Fruit fly (Drosophila melanogaster) whole organism, embryonic: Measurements from ENCODE around the gene CG33641.

Experiments
- Atf3 ChIP-seq: fragments of 200-800 bp; sonication (Bioruptor generic); optimal IDR thresholded peaks from 3 replicates; lab custom pipeline; 2016; ENCODE audit warnings: missing biosample characterization, missing genetic modification characterization
- CG11085 ChIP-seq: fragments of 200-800 bp; sonication (Bioruptor generic); IDR thresholded peaks from 2 replicates; pipeline ENCODE4 v1.3.6; 2022; ENCODE audit warnings: missing biosample characterization, missing genetic modification characterization
- CG11093 ChIP-seq: fragments of 200-800 bp; sonication (Bioruptor generic); IDR thresholded peaks from 3 replicates; pipeline ENCODE4 v1.3.6; 2022; ENCODE audit warnings: missing biosample characterization, missing genetic modification characterization
- CG13894 ChIP-seq: fragments of 200-800 bp; sonication (Bioruptor generic); optimal IDR thresholded peaks from 3 replicates; lab custom pipeline; 2018; ENCODE audit warnings: missing biosample characterization, mild to moderate bottlenecking, missing genetic modification characterization, moderate library complexity
- CG18262 ChIP-seq: fragments of 200-800 bp; optimal IDR thresholded peaks from 3 replicates; lab custom pipeline; 2019; ENCODE audit warnings: missing biosample characterization, mild to moderate bottlenecking, missing genetic modification characterization, moderate library complexity
- CG3163 ChIP-seq: fragments of 200-800 bp; sonication (Bioruptor generic); optimal IDR thresholded peaks from 3 replicates; lab custom pipeline; 2016; ENCODE audit warnings: missing biosample characterization, missing genetic modification characterization
- CG33557 ChIP-seq: fragments of 200-800 bp; sonication (Bioruptor generic); optimal IDR thresholded peaks from 2 replicates; lab custom pipeline; 2019; ENCODE audit warnings: missing biosample characterization, mild to moderate bottlenecking, missing genetic modification characterization, moderate library complexity
- CG3407 ChIP-seq: fragments of 200-800 bp; sonication (Bioruptor generic); optimal IDR thresholded peaks from 2 replicates; lab custom pipeline; 2018; ENCODE audit warnings: missing biosample characterization, mild to moderate bottlenecking, missing genetic modification characterization
- CG34422 ChIP-seq: fragments of 200-800 bp; sonication (Bioruptor generic); IDR thresholded peaks from 3 replicates; pipeline ENCODE4 v1.3.6; 2022; ENCODE audit warnings: missing biosample characterization, missing genetic modification characterization
- CG4707 ChIP-seq: fragments of 200-800 bp; sonication (Bioruptor generic); optimal IDR thresholded peaks from 2 replicates; lab custom pipeline; 2018; ENCODE audit warnings: missing biosample characterization, mild to moderate bottlenecking, missing genetic modification characterization, moderate library complexity
- CG6272 ChIP-seq: fragments of 200-800 bp; sonication (Bioruptor generic); IDR thresholded peaks from 2 replicates; pipeline ENCODE4 v1.3.6; 2022; ENCODE audit warnings: missing biosample characterization, missing genetic modification characterization
- D19A ChIP-seq: fragments of 200-800 bp; optimal IDR thresholded peaks from 3 replicates; lab custom pipeline; 2019; ENCODE audit warnings: missing biosample characterization, mild to moderate bottlenecking, missing genetic modification characterization, moderate library complexity
- Ets65A ChIP-seq: fragments of 200-800 bp; sonication (Bioruptor generic); peaks from one replicate; lab custom pipeline; 2016; ENCODE audit warnings: missing biosample characterization, missing genetic modification characterization
- Gug ChIP-seq: fragments of 200-800 bp; sonication (Bioruptor generic); IDR thresholded peaks from 4 replicates; pipeline ENCODE4 v1.3.6; 2022; ENCODE audit warnings: missing biosample characterization, missing genetic modification characterization
- HLH4C ChIP-seq: fragments of 200-800 bp; sonication (Bioruptor generic); IDR thresholded peaks from 3 replicates; pipeline ENCODE4 v1.3.6; 2022; ENCODE audit warnings: missing biosample characterization, missing genetic modification characterization; ENCODE audit not compliant: partially characterized antibody
- Hand ChIP-seq: fragments of 200-800 bp; sonication (Bioruptor generic); optimal IDR thresholded peaks from 2 replicates; lab custom pipeline; 2017; ENCODE audit warnings: mild to moderate bottlenecking, missing biosample characterization, missing genetic modification reagents, missing genetic modification characterization
- Med ChIP-seq: fragments of 200-800 bp; sonication (Bioruptor generic); peaks from one replicate; lab custom pipeline; 2016; ENCODE audit warnings: missing biosample characterization, missing genetic modification characterization, mild to moderate bottlenecking, inconsistent platforms, moderate library complexity
- Nf-YB ChIP-seq: fragments of 200-800 bp; sonication (Bioruptor generic); optimal IDR thresholded peaks from 3 replicates; lab custom pipeline; 2019; ENCODE audit warnings: missing biosample characterization, mild to moderate bottlenecking, missing genetic modification characterization, moderate library complexity
- Nf-YC ChIP-seq: fragments of 200-800 bp; optimal IDR thresholded peaks from 3 replicates; lab custom pipeline; 2019; ENCODE audit warnings: missing biosample characterization, mild to moderate bottlenecking, missing genetic modification characterization, moderate library complexity
- Usf ChIP-seq: fragments of 200-800 bp; sonication (Bioruptor generic); optimal IDR thresholded peaks from 2 replicates; lab custom pipeline; 2017; ENCODE audit warnings: missing genotype, missing biosample characterization, missing genetic modification characterization
- caup ChIP-seq: fragments of 200-800 bp; sonication (Bioruptor generic); optimal IDR thresholded peaks from 3 replicates; lab custom pipeline; 2017; ENCODE audit warnings: missing biosample characterization, mild to moderate bottlenecking, missing genetic modification characterization, moderate library complexity; ENCODE audit not compliant: severe bottlenecking
- chinmo ChIP-seq: fragments of 200-800 bp; sonication (Bioruptor generic); IDR thresholded peaks from 4 replicates; pipeline ENCODE4 v1.3.6; 2022; ENCODE audit warnings: missing biosample characterization, missing genetic modification characterization; ENCODE audit not compliant: partially characterized antibody
- ci ChIP-seq: fragments of 200-800 bp; sonication (Bioruptor generic); IDR thresholded peaks from 3 replicates; pipeline ENCODE4 v1.3.6; 2022; ENCODE audit warnings: missing biosample characterization, missing genetic modification characterization
- crol ChIP-seq: fragments of 200-800 bp; sonication (Bioruptor generic); IDR thresholded peaks from 2 replicates; pipeline ENCODE4 v1.3.6; 2022; ENCODE audit warnings: missing biosample characterization, missing genetic modification characterization
- cwo ChIP-seq: fragments of 200-800 bp; sonication (Bioruptor generic); optimal IDR thresholded peaks from 3 replicates; lab custom pipeline; 2017; ENCODE audit warnings: missing biosample characterization, missing genetic modification characterization, mild to moderate bottlenecking, moderate library complexity, missing genetic modification reagents
- dpn ChIP-seq, 2 experiments: fragments of 200-800 bp; sonication (Bioruptor generic); optimal IDR thresholded peaks; 3 replicates each; lab custom pipeline; 2016; ENCODE audit warnings: missing biosample characterization in 2 of 2, missing genetic modification characterization in 2 of 2
- eve ChIP-seq, 2 experiments: fragments of >200 bp; optimal IDR thresholded peaks; 2 replicates each; lab custom pipeline; 2017; ENCODE audit warnings: missing biosample characterization in 2 of 2, missing genetic modification characterization in 2 of 2
- exex ChIP-seq: fragments of 200-800 bp; sonication (Bioruptor generic); optimal IDR thresholded peaks from 4 replicates; lab custom pipeline; 2018; ENCODE audit warnings: missing biosample characterization, mild to moderate bottlenecking, missing genetic modification characterization, moderate library complexity
- grn ChIP-seq: fragments of 200-800 bp; sonication (Bioruptor generic); optimal IDR thresholded peaks from 3 replicates; lab custom pipeline; 2017; ENCODE audit warnings: missing biosample characterization, missing genetic modification characterization
- kah ChIP-seq: fragments of 200-800 bp; sonication (Bioruptor generic); optimal IDR thresholded peaks from 2 replicates; lab custom pipeline; 2018; ENCODE audit warnings: missing biosample characterization, mild to moderate bottlenecking, missing genetic modification characterization
- mirr ChIP-seq: fragments of 200-800 bp; sonication (Bioruptor generic); optimal IDR thresholded peaks from 3 replicates; lab custom pipeline; 2018; ENCODE audit warnings: missing biosample characterization, mild to moderate bottlenecking, missing genetic modification characterization
- nerfin-1 ChIP-seq: fragments of 200-800 bp; sonication (Bioruptor generic); optimal IDR thresholded peaks from 3 replicates; lab custom pipeline; 2019; ENCODE audit warnings: missing biosample characterization, mild to moderate bottlenecking, missing genetic modification characterization, moderate library complexity
- odd ChIP-seq: fragments of 200-800 bp; sonication (Bioruptor generic); optimal IDR thresholded peaks from 2 replicates; lab custom pipeline; 2017; ENCODE audit warnings: missing biosample characterization, mild to moderate bottlenecking, missing genetic modification characterization
- pros ChIP-seq: fragments of 200-800 bp; sonication (Bioruptor generic); optimal IDR thresholded peaks from 3 replicates; lab custom pipeline; 2019; ENCODE audit warnings: missing biosample characterization, mild to moderate bottlenecking, missing genetic modification characterization, moderate library complexity
- rib ChIP-seq: fragments of 200-800 bp; sonication (Bioruptor generic); IDR thresholded peaks from 2 replicates; pipeline ENCODE4 v1.3.6; 2022; ENCODE audit warnings: missing biosample characterization, missing genetic modification characterization
- row ChIP-seq: fragments of 200-800 bp; sonication (Bioruptor generic); IDR thresholded peaks from 3 replicates; pipeline ENCODE4 v1.3.6; 2022; ENCODE audit warnings: missing biosample characterization, missing genetic modification characterization
- sens ChIP-seq: fragments of 200-800 bp; sonication (Bioruptor generic); peaks from one replicate; lab custom pipeline; 2016; ENCODE audit warnings: missing biosample characterization, missing genetic modification characterization
- slp2 ChIP-seq: fragments of 200-800 bp; sonication (Bioruptor generic); optimal IDR thresholded peaks from 2 replicates; lab custom pipeline; 2016; ENCODE audit warnings: missing biosample characterization, missing genetic modification characterization
- sug ChIP-seq: fragments of 200-800 bp; optimal IDR thresholded peaks from 2 replicates; lab custom pipeline; 2019; ENCODE audit warnings: missing biosample characterization, mild to moderate bottlenecking, missing genetic modification characterization, moderate library complexity
- tup ChIP-seq: fragments of 200-800 bp; sonication (Bioruptor generic); optimal IDR thresholded peaks from 2 replicates; lab custom pipeline; 2016; ENCODE audit warnings: missing biosample characterization, mild to moderate bottlenecking, missing genetic modification characterization, moderate library complexity
- unpg ChIP-seq: fragments of 200-800 bp; sonication (Bioruptor generic); optimal IDR thresholded peaks from 3 replicates; lab custom pipeline; 2018; ENCODE audit warnings: missing biosample characterization, mild to moderate bottlenecking, missing genetic modification characterization, moderate library complexity
- usp ChIP-seq: fragments of >200 bp; optimal IDR thresholded peaks from 2 replicates; lab custom pipeline; 2017; ENCODE audit warnings: missing biosample characterization, missing genetic modification characterization
- wor ChIP-seq: fragments of 200-800 bp; sonication (Bioruptor generic); IDR thresholded peaks from 2 replicates; pipeline ENCODE4 v1.3.6; 2022; ENCODE audit warnings: missing biosample characterization, missing genetic modification characterization
- zen2 ChIP-seq: fragments of 200-800 bp; sonication (Bioruptor generic); IDR thresholded peaks from 3 replicates; pipeline ENCODE4 v1.3.6; 2022; ENCODE audit warnings: missing biosample characterization, missing genetic modification characterization; ENCODE audit not compliant: partially characterized antibody

The CG33641 gene

dm6 chr2L:13509533-13510240, 19.2 kb upstream of the CG33641 start (continued):
- no peak for TF ChIP-seq zen2 (GFP tag; lab: Robert Waterston, UW)

dm6 chr2L:13510870-13511867, 17.7 kb upstream of the CG33641 start:
- TF ChIP-seq exex (tag; lab: Kevin White, UChicago) (peak; percentile 74), cwo (GFP tag; lab: Kevin White, UChicago) (peak; percentile 55), CG3163 (GFP tag; lab: Kevin White, UChicago) (no peak), sug (tag; lab: Kevin White, UChicago) (peak; percentile 20), crol (GFP tag; lab: Robert Waterston, UW) (peak; percentile 63; the same call in 1 of the 2 replicates), caup (peak; percentile 10), CG13894 (tag; lab: Kevin White, UChicago) (peak; percentile 35), CG4707 (peak; percentile 64), slp2 (GFP tag; lab: Kevin White, UChicago) (no peak), CG11085 (no peak), Gug (no peak), Med (GFP tag; lab: Kevin White, UChicago) (peak; percentile 82), ci (GFP tag; lab: Robert Waterston, UW) (no peak), nerfin-1 (tag; lab: Kevin White, UChicago) (peak; percentile 68), dpn (GFP tag; optimal IDR thresholded peaks at IDR 0.05; lab: Kevin White, UChicago) (no peak), D19A (tag; lab: Kevin White, UChicago) (peak; percentile 19), eve (GFP tag; optimal IDR thresholded peaks at IDR 0.05; lab: Kevin White, UChicago) (peak in 1 of 2 experiments; percentile 14), row (peak; percentile 47; the same call in 2 of the 3 replicates), Nf-YB (GFP tag; lab: Kevin White, UChicago) (peak; percentile 27), CG33557 (GFP tag; lab: Kevin White, UChicago) (no peak), sens (peak; percentile 58), chinmo (peak; percentile 72; the same call in 1 of the 4 replicates), rib (GFP tag; lab: Robert Waterston, UW) (peak; percentile 52; the same call in 1 of the 2 replicates), mirr (GFP tag; lab: Kevin White, UChicago) (peak; percentile 87), grn (GFP tag; lab: Kevin White, UChicago) (peak; percentile 92), wor (GFP tag; lab: Robert Waterston, UW) (no peak), Ets65A (GFP tag; lab: Kevin White, UChicago) (peak; percentile 1), CG34422 (no peak), pros (GFP tag; lab: Kevin White, UChicago) (peak; percentile 5), tup (no peak), Nf-YC (tag; lab: Kevin White, UChicago) (peak; percentile 41)

dm6 chr2L:13512182-13513032, 16.4 kb upstream of the CG33641 start:
- peak; percentile 46 for TF ChIP-seq unpg
- peak; percentile 22; the same call in 1 of the 2 replicates for TF ChIP-seq CG6272 (GFP tag; lab: Robert Waterston, UW)
- TF ChIP-seq CG11093 (GFP tag; lab: Robert Waterston, UW): no peak
- no peak for TF ChIP-seq Hand (GFP tag; lab: Kevin White, UChicago)
- no peak for TF ChIP-seq Usf
- TF ChIP-seq usp (GFP tag; lab: Kevin White, UChicago): no peak
- TF ChIP-seq odd (GFP tag; lab: Kevin White, UChicago): no peak
- no peak for TF ChIP-seq CG3407
- TF ChIP-seq Atf3 (GFP tag; lab: Kevin White, UChicago): no peak
- TF ChIP-seq kah (GFP tag; lab: Kevin White, UChicago): no peak
- peak; percentile 18 for TF ChIP-seq CG18262
- no peak for TF ChIP-seq HLH4C (GFP tag; lab: Robert Waterston, UW)
